Fruit fly (Drosophila melanogaster): ENCODE measurements around the gene CG4593.
A peak's percentile ranks its signal among the peaks of the same experiment; 100 is the strongest.

Gene CG4593

DNA sequence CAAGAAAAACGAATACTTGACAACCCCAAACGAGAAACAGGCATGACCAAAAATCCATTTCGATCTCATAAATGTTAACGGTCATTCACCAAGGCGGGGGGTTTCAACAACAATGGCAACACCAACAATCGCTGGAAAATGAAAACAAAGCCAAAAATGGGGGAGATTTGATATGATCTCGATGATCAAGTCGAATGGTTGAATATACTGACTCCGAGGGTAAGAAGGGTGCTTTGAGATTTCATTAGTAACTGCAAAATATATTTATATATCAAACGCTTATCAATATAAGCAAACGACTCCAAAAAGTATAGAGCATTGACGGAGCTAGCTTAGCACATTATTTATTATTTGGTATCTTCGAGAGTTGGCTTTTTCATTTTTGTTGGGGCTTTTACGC is 23.6 kb upstream of the CG4593 start (continued):
- TF ChIP-seq brk (GFP tag; optimal IDR thresholded peaks at IDR 0.05) (no peak), Vsx2 (GFP tag; optimal IDR thresholded peaks at IDR 0.05; ENCODE audit: partially characterized antibody) (no peak)

DNA sequence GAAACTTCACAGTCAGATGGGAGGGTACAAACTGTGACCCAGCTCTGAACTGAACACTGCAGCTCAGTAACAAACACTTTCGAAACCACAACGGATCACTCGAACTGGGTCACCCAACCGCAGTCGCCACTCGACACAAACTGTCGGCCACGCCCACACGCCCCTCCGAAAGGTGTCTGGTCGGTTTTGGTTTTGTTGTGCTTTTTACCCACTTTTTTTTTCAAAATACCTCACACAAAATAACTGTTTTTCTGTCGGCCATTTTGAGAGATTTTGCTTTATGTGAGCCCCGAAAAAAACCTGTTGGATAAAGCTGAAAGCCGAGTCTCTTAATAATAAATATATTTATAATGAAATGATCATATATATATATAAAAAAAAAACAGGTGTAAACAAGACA is 22.4 kb upstream of the CG4593 start, which contains the start of gene ogre:
Gene ogre (minus strand): TSS at position 33 of the 400 bp plus-strand sequence.
- TF ChIP-seq dl (GFP tag; optimal IDR thresholded peaks at IDR 0.05; ENCODE audit: insufficient read depth in 1 of 2, partially characterized antibody in 2 of 2) (no peak), Dif (GFP tag; optimal IDR thresholded peaks at IDR 0.05; ENCODE audit: partially characterized antibody) (peak; percentile 45), Vsx2 (GFP tag; optimal IDR thresholded peaks at IDR 0.05; ENCODE audit: partially characterized antibody) (peak; percentile 43)

DNA sequence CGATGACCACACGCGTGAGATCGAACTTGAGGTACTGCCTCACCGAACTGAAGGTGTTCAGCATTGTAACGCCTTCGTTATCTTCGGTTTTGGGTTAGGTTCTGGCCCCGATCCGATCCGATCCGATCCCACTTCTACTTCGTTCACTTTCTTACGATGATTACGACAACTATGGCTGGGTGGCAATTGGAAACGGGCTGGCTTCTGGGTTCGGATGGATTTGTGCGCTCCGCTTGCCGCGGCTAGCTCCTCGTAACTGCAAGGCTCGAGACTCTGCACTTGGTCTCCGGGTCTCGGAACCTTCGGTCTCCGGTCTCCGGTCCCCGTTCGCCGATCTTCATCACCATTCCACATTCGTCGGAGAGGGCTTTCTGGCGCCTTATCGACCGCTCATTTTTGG is 20.3 kb upstream of the CG4593 start, which contains the start of gene Inx7:
Gene Inx7 (minus strand): TSS at position 263 of the 400 bp plus-strand sequence.
- no peak for TF ChIP-seq Sp1 (GFP tag; optimal IDR thresholded peaks at IDR 0.05)

DNA sequence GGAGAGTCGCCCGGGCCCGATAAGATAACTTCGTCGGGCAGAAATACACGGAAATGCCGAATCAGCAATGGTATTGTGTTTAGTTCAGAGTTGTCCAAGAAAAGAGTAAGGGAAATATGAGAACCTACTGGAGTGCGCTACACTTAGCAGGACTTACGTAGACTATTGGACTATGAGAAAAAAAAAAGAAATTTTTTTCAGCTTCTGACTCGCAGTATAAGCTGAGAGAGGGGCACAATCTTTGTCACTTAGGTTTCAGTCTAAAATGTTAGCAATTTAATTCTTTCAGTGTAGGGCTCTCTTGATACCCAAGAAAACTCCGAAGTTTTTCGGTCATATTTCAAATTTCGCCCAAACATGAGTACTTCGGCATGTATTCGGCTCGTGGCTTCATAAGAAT is 19.9 kb upstream of the CG4593 start:
- TF ChIP-seq Hnf4 (GFP tag; optimal IDR thresholded peaks at IDR 0.05) = peak; percentile 88
- TF ChIP-seq sage (GFP tag; optimal IDR thresholded peaks at IDR 0.05) = peak; percentile 79
- peak; percentile 35 for TF ChIP-seq dsf (GFP tag; optimal IDR thresholded peaks at IDR 0.05; ENCODE audit: borderline replicate concordance)
- TF ChIP-seq Dif (GFP tag; optimal IDR thresholded peaks at IDR 0.05; ENCODE audit: partially characterized antibody) = no peak
- peak; percentile 53 for TF ChIP-seq GATAd (GFP tag; optimal IDR thresholded peaks at IDR 0.05)
- peak; percentile 23 for TF ChIP-seq sv (GFP tag; optimal IDR thresholded peaks at IDR 0.05)
- TF ChIP-seq Hr83 (GFP tag; optimal IDR thresholded peaks at IDR 0.05; ENCODE audit: poor library complexity, severe bottlenecking) = peak; percentile 56
- peak; percentile 90 for TF ChIP-seq h (GFP tag; optimal IDR thresholded peaks at IDR 0.05)
- no peak for TF ChIP-seq usp (GFP tag; optimal IDR thresholded peaks at IDR 0.05)
- peak in 1 of 2 experiments; percentile 86 for TF ChIP-seq foxo (GFP tag; optimal IDR thresholded peaks at IDR 0.05)
- TF ChIP-seq lola (GFP tag; optimal IDR thresholded peaks at IDR 0.05) = no peak
- peak; percentile 55 for TF ChIP-seq woc (GFP tag; optimal IDR thresholded peaks at IDR 0.05)
- peak; percentile 88 for TF ChIP-seq br (GFP tag; optimal IDR thresholded peaks at IDR 0.05)
- peak; percentile 58 for TF ChIP-seq Mio (GFP tag; optimal IDR thresholded peaks at IDR 0.05)
- TF ChIP-seq Jra (GFP tag; optimal IDR thresholded peaks at IDR 0.05) = peak; percentile 77
- TF ChIP-seq Rel (GFP tag; optimal IDR thresholded peaks at IDR 0.05) = peak; percentile 35
- peak; percentile 9 for TF ChIP-seq Rel (tag; optimal IDR thresholded peaks at IDR 0.05)
- TF ChIP-seq Myc (optimal IDR thresholded peaks at IDR 0.05) = no peak
- TF ChIP-seq Sp1 (GFP tag; optimal IDR thresholded peaks at IDR 0.05) = peak; percentile 87
- peak; percentile 87 for TF ChIP-seq ey (GFP tag; optimal IDR thresholded peaks at IDR 0.05)
- peak; percentile 77 for TF ChIP-seq HLH106 (tag; optimal IDR thresholded peaks at IDR 0.05)
- no peak for TF ChIP-seq jim (GFP tag; optimal IDR thresholded peaks at IDR 0.05)
- TF ChIP-seq Vsx2 (GFP tag; optimal IDR thresholded peaks at IDR 0.05; ENCODE audit: partially characterized antibody) = no peak
- TF ChIP-seq rgr (GFP tag; optimal IDR thresholded peaks at IDR 0.05) = peak; percentile 88
- no peak for TF ChIP-seq Abd-B (GFP tag; optimal IDR thresholded peaks at IDR 0.05)
- TF ChIP-seq fru (GFP tag; optimal IDR thresholded peaks at IDR 0.05) = peak; percentile 82
- TF ChIP-seq Dfd (GFP tag; optimal IDR thresholded peaks at IDR 0.05) = no peak
- TF ChIP-seq CG32264 (GFP tag; optimal IDR thresholded peaks at IDR 0.05) = peak; percentile 79
- TF ChIP-seq psq (GFP tag; optimal IDR thresholded peaks at IDR 0.05) = peak; percentile 66
- TF ChIP-seq dl (GFP tag; optimal IDR thresholded peaks at IDR 0.05; ENCODE audit: insufficient read depth in 1 of 2, partially characterized antibody in 2 of 2) = no peak
- TF ChIP-seq CrebA (GFP tag; optimal IDR thresholded peaks at IDR 0.05; ENCODE audit: borderline replicate concordance) = no peak
- TF ChIP-seq CG9705 (GFP tag; optimal IDR thresholded peaks at IDR 0.05) = peak; percentile 40
- TF ChIP-seq dmrt93B (GFP tag; optimal IDR thresholded peaks at IDR 0.05) = peak; percentile 83
- peak; percentile 65 for TF ChIP-seq brk (GFP tag; optimal IDR thresholded peaks at IDR 0.05)
- no peak for TF ChIP-seq Hr78 (GFP tag; optimal IDR thresholded peaks at IDR 0.05)
- TF ChIP-seq tai (GFP tag; optimal IDR thresholded peaks at IDR 0.05) = peak; percentile 66
- TF ChIP-seq pan (optimal IDR thresholded peaks at IDR 0.05) = no peak
- no peak for TF ChIP-seq N (GFP tag; optimal IDR thresholded peaks at IDR 0.05)
- TF ChIP-seq OdsH (GFP tag; optimal IDR thresholded peaks at IDR 0.05) = peak; percentile 83

All from whole organism, wandering third instar larva.